Fruit fly (Drosophila melanogaster) whole organism, embryonic: ENCODE data around the gene orb.
A peak's percentile ranks its signal among the peaks of the same experiment; 100 is the strongest.

Source experiments
- Awh ChIP-seq: fragments of 200-800 bp; sonication (Bioruptor generic); IDR thresholded peaks from 2 replicates; pipeline ENCODE4, ENCODE4 v1.3.6; 2022; ENCODE audit warnings: missing biosample characterization, missing genetic modification characterization
- B-H1 ChIP-seq: fragments of 200-800 bp; sonication (Bioruptor generic); IDR thresholded peaks from 3 replicates; pipeline ENCODE4 v1.3.6; 2022; ENCODE audit warnings: missing biosample characterization, missing genetic modification characterization
- BtbVII ChIP-seq: fragments of 200-800 bp; sonication (Bioruptor generic); optimal IDR thresholded peaks from 3 replicates; lab custom pipeline; 2017; ENCODE audit warnings: missing biosample characterization, mild to moderate bottlenecking, missing genetic modification characterization
- C15 ChIP-seq: fragments of 200-800 bp; sonication (Bioruptor generic); IDR thresholded peaks from 3 replicates; pipeline ENCODE4 v1.3.6; 2022; ENCODE audit warnings: missing biosample characterization, missing genetic modification characterization
- CG10274 ChIP-seq: fragments of 200-800 bp; sonication (Bioruptor generic); optimal IDR thresholded peaks from 3 replicates; lab custom pipeline; 2017; ENCODE audit warnings: missing biosample characterization, mild to moderate bottlenecking, missing genetic modification characterization
- CG11093 ChIP-seq: fragments of 200-800 bp; sonication (Bioruptor generic); IDR thresholded peaks from 3 replicates; pipeline ENCODE4 v1.3.6; 2022; ENCODE audit warnings: missing biosample characterization, missing genetic modification characterization
- CG11456 ChIP-seq: fragments of 200-800 bp; sonication (Bioruptor generic); IDR thresholded peaks from 3 replicates; pipeline ENCODE4 v1.3.6; 2022; ENCODE audit warnings: missing biosample characterization, missing genetic modification characterization
- CG11504 ChIP-seq: fragments of 200-800 bp; sonication (Bioruptor generic); optimal IDR thresholded peaks from 3 replicates; lab custom pipeline; 2019; ENCODE audit warnings: missing biosample characterization, mild to moderate bottlenecking, missing genetic modification characterization, moderate library complexity
- CG1233 ChIP-seq: fragments of 200-800 bp; sonication (Bioruptor generic); optimal IDR thresholded peaks from 4 replicates; lab custom pipeline; 2018; ENCODE audit warnings: missing biosample characterization, mild to moderate bottlenecking, missing genetic modification characterization
- CG13424 ChIP-seq: fragments of 200-800 bp; sonication (Bioruptor generic); optimal IDR thresholded peaks from 2 replicates; lab custom pipeline; 2019; ENCODE audit warnings: missing biosample characterization, mild to moderate bottlenecking, missing genetic modification characterization, moderate library complexity
- CG14710 ChIP-seq: fragments of 200-800 bp; sonication (Bioruptor generic); optimal IDR thresholded peaks from 3 replicates; lab custom pipeline; 2019; ENCODE audit warnings: missing biosample characterization, mild to moderate bottlenecking, missing genetic modification characterization, moderate library complexity
- CG17385 ChIP-seq: fragments of 200-800 bp; sonication (Bioruptor generic); optimal IDR thresholded peaks from 3 replicates; lab custom pipeline; 2018; ENCODE audit warnings: missing biosample characterization, mild to moderate bottlenecking, missing genetic modification characterization
- CG17829 ChIP-seq: fragments of 200-800 bp; optimal IDR thresholded peaks from 2 replicates; lab custom pipeline; 2019; ENCODE audit warnings: missing biosample characterization, mild to moderate bottlenecking, missing genetic modification characterization, moderate library complexity
- CG33213 ChIP-seq: fragments of 200-800 bp; sonication (Bioruptor generic); optimal IDR thresholded peaks from 3 replicates; lab custom pipeline; 2016; ENCODE audit warnings: missing biosample characterization, missing genetic modification characterization
- CG33557 ChIP-seq: fragments of 200-800 bp; sonication (Bioruptor generic); optimal IDR thresholded peaks from 2 replicates; lab custom pipeline; 2019; ENCODE audit warnings: missing biosample characterization, mild to moderate bottlenecking, missing genetic modification characterization, moderate library complexity
- CG3407 ChIP-seq: fragments of 200-800 bp; sonication (Bioruptor generic); optimal IDR thresholded peaks from 2 replicates; lab custom pipeline; 2018; ENCODE audit warnings: missing biosample characterization, mild to moderate bottlenecking, missing genetic modification characterization
- CG42726 ChIP-seq: fragments of 200-800 bp; sonication (Bioruptor generic); IDR thresholded peaks from 2 replicates; pipeline ENCODE4 v1.3.6; 2022; ENCODE audit warnings: missing biosample characterization, missing genetic modification characterization; ENCODE audit not compliant: partially characterized antibody
- CG5180 ChIP-seq: fragments of 200-800 bp; sonication (Bioruptor generic); optimal IDR thresholded peaks from 3 replicates; lab custom pipeline; 2017; ENCODE audit warnings: missing biosample characterization, missing genetic modification characterization, mild to moderate bottlenecking, moderate library complexity, missing genetic modification reagents
- CG7839 ChIP-seq: fragments of 200-800 bp; sonication (Bioruptor generic); optimal IDR thresholded peaks from 3 replicates; lab custom pipeline; 2018; ENCODE audit warnings: missing biosample characterization, mild to moderate bottlenecking, missing genetic modification characterization, moderate library complexity
- CG8290 ChIP-seq, 3 experiments: fragments of 200-800 bp; sonication (Bioruptor generic); optimal IDR thresholded peaks; 2 replicates each; lab custom pipeline; 2016 to 2019; ENCODE audit warnings: missing biosample characterization in 3 of 3, missing genetic modification characterization in 3 of 3, mild to moderate bottlenecking in 2 of 3, moderate library complexity in 1 of 3
- CG8478 ChIP-seq: fragments of >200 bp; optimal IDR thresholded peaks from 2 replicates; lab custom pipeline; 2018
- CG8765 ChIP-seq: fragments of 200-800 bp; sonication (Bioruptor generic); IDR thresholded peaks from 2 replicates; pipeline ENCODE4 v1.3.6; 2022; ENCODE audit warnings: missing biosample characterization, missing genetic modification characterization
- CG8924 ChIP-seq: fragments of 200-800 bp; optimal IDR thresholded peaks from 3 replicates; lab custom pipeline; 2019; ENCODE audit warnings: missing biosample characterization, mild to moderate bottlenecking, missing genetic modification characterization, moderate library complexity
- Fer1 ChIP-seq: fragments of 200-800 bp; sonication (Bioruptor generic); optimal IDR thresholded peaks from 2 replicates; lab custom pipeline; 2017; ENCODE audit warnings: missing biosample characterization, mild to moderate bottlenecking, missing genetic modification characterization
- Gsc ChIP-seq: fragments of 200-800 bp; sonication (Bioruptor generic); IDR thresholded peaks from 2 replicates; pipeline ENCODE4 v1.3.6; 2022; ENCODE audit warnings: missing biosample characterization, missing genetic modification characterization
- Gug ChIP-seq: fragments of 200-800 bp; sonication (Bioruptor generic); IDR thresholded peaks from 4 replicates; pipeline ENCODE4 v1.3.6; 2022; ENCODE audit warnings: missing biosample characterization, missing genetic modification characterization
- HHEX ChIP-seq: fragments of 200-800 bp; sonication (Bioruptor generic); optimal IDR thresholded peaks from 3 replicates; lab custom pipeline; 2017; ENCODE audit warnings: missing biosample characterization, mild to moderate bottlenecking, missing genetic modification characterization, missing genetic modification reagents
- Poxn ChIP-seq: fragments of 200-800 bp; sonication (Bioruptor generic); IDR thresholded peaks from 2 replicates; pipeline ENCODE4 v1.3.6; 2022; ENCODE audit warnings: missing biosample characterization, missing genetic modification characterization
- Scr ChIP-seq: fragments of 200-800 bp; sonication (Bioruptor generic); IDR thresholded peaks from 2 replicates; pipeline ENCODE4 v1.3.6; 2022; ENCODE audit warnings: missing biosample characterization, missing genetic modification characterization; ENCODE audit not compliant: partially characterized antibody
- Ssrp ChIP-seq: fragments of 200-800 bp; sonication (Bioruptor generic); optimal IDR thresholded peaks from 2 replicates; lab custom pipeline; 2018; ENCODE audit warnings: missing biosample characterization, mild to moderate bottlenecking, missing genetic modification characterization, moderate library complexity
- amos ChIP-seq: fragments of 200-800 bp; sonication (Bioruptor generic); IDR thresholded peaks from 2 replicates; pipeline ENCODE4 v1.3.6; 2022; ENCODE audit warnings: missing biosample characterization, missing genetic modification characterization; ENCODE audit not compliant: partially characterized antibody
- da ChIP-seq: fragments of 200-800 bp; sonication (Bioruptor generic); optimal IDR thresholded peaks from 2 replicates; lab custom pipeline; 2016; ENCODE audit warnings: missing biosample characterization, missing genetic modification characterization
- dysf ChIP-seq: fragments of 200-800 bp; sonication (Bioruptor generic); IDR thresholded peaks from 3 replicates; pipeline ENCODE4 v1.3.6; 2022; ENCODE audit warnings: missing biosample characterization, missing genetic modification characterization
- emc ChIP-seq: fragments of 200-800 bp; sonication (Bioruptor generic); optimal IDR thresholded peaks from 2 replicates; lab custom pipeline; 2016; ENCODE audit warnings: missing biosample characterization, missing genetic modification characterization
- gcm ChIP-seq: fragments of 200-800 bp; sonication (Bioruptor generic); optimal IDR thresholded peaks from 2 replicates; lab custom pipeline; 2019; ENCODE audit warnings: missing biosample characterization, mild to moderate bottlenecking, missing genetic modification characterization, moderate library complexity
- gsb ChIP-seq: fragments of 200-800 bp; sonication (Bioruptor generic); IDR thresholded peaks from 2 replicates; pipeline ENCODE4 v1.3.6; 2022; ENCODE audit warnings: missing biosample characterization, missing genetic modification characterization
- hkb ChIP-seq, 2 experiments: fragments of 200-800 bp in 1 of 2; fragments of >200 bp in 1 of 2; sonication (Bioruptor generic) in 1 of 2; IDR thresholded peaks in 1 of 2; optimal IDR thresholded peaks in 1 of 2; 2 replicates each; pipeline versions ENCODE4 v1.3.6 to Lab custom; 2017 to 2022; ENCODE audit warnings: missing biosample characterization in 1 of 2, missing genetic modification characterization in 1 of 2
- hth ChIP-seq: fragments of >200 bp; optimal IDR thresholded peaks from 2 replicates; lab custom pipeline; 2017; ENCODE audit warnings: inconsistent platforms
- kah ChIP-seq: fragments of 200-800 bp; sonication (Bioruptor generic); optimal IDR thresholded peaks from 2 replicates; lab custom pipeline; 2018; ENCODE audit warnings: missing biosample characterization, mild to moderate bottlenecking, missing genetic modification characterization
- lab ChIP-seq: fragments of 200-800 bp; sonication (Bioruptor generic); optimal IDR thresholded peaks from 3 replicates; lab custom pipeline; 2017; ENCODE audit warnings: missing biosample characterization, missing genetic modification characterization, mild to moderate bottlenecking, moderate library complexity, missing genetic modification reagents
- nau ChIP-seq: fragments of 200-800 bp; sonication (Bioruptor generic); optimal IDR thresholded peaks from 3 replicates; lab custom pipeline; 2017; ENCODE audit warnings: missing biosample characterization, mild to moderate bottlenecking, missing genetic modification characterization, missing genetic modification reagents
- nerfin-1 ChIP-seq: fragments of 200-800 bp; sonication (Bioruptor generic); optimal IDR thresholded peaks from 3 replicates; lab custom pipeline; 2019; ENCODE audit warnings: missing biosample characterization, mild to moderate bottlenecking, missing genetic modification characterization, moderate library complexity
- odd ChIP-seq: fragments of 200-800 bp; sonication (Bioruptor generic); optimal IDR thresholded peaks from 2 replicates; lab custom pipeline; 2017; ENCODE audit warnings: missing biosample characterization, mild to moderate bottlenecking, missing genetic modification characterization
- org-1 ChIP-seq: fragments of 200-800 bp; sonication (Bioruptor generic); optimal IDR thresholded peaks from 2 replicates; lab custom pipeline; 2017; ENCODE audit warnings: missing biosample characterization, missing genetic modification characterization
- ranshi ChIP-seq: fragments of 200-800 bp; sonication (Bioruptor generic); IDR thresholded peaks from 2 replicates; pipeline ENCODE4 v1.3.6; 2022; ENCODE audit warnings: missing biosample characterization, missing genetic modification characterization
- sug ChIP-seq: fragments of 200-800 bp; optimal IDR thresholded peaks from 2 replicates; lab custom pipeline; 2019; ENCODE audit warnings: missing biosample characterization, mild to moderate bottlenecking, missing genetic modification characterization, moderate library complexity
- tll ChIP-seq, 2 experiments: fragments of 200-800 bp in 1 of 2; fragments of >200 bp in 1 of 2; sonication (Bioruptor generic) in 1 of 2; optimal IDR thresholded peaks; 2 replicates each; lab custom pipeline; 2017 to 2019; ENCODE audit warnings: missing biosample characterization in 2 of 2, missing genetic modification characterization in 2 of 2, mild to moderate bottlenecking in 1 of 2, moderate library complexity in 1 of 2
- wek ChIP-seq: fragments of 200-800 bp; sonication (Bioruptor generic); optimal IDR thresholded peaks from 3 replicates; lab custom pipeline; 2018; ENCODE audit warnings: missing biosample characterization, mild to moderate bottlenecking, missing genetic modification characterization, moderate library complexity
- zf30C ChIP-seq: fragments of 200-800 bp; sonication (Bioruptor generic); optimal IDR thresholded peaks from 3 replicates; lab custom pipeline; 2018; ENCODE audit warnings: missing biosample characterization, mild to moderate bottlenecking, missing genetic modification characterization

Gene orb

dm6 chr3R:23314332-23314731 lies 33.7 kb upstream of the orb start (continued):
- no peak for TF ChIP-seq Gug (GFP tag; lab: Robert Waterston, UW)
- TF ChIP-seq tll (GFP tag; optimal IDR thresholded peaks at IDR 0.05; lab: Kevin White, UChicago), result peak in 1 of 2 experiments; percentile 65
- peak; percentile 80 for TF ChIP-seq kah (GFP tag; lab: Kevin White, UChicago)
- TF ChIP-seq gcm (GFP tag; lab: Kevin White, UChicago), result peak; percentile 46
- TF ChIP-seq CG42726, result no peak
- TF ChIP-seq CG7839 (tag; lab: Kevin White, UChicago), result peak; percentile 24
- peak; percentile 70 for TF ChIP-seq odd (GFP tag; lab: Kevin White, UChicago)
- no peak for TF ChIP-seq B-H1
- TF ChIP-seq ranshi (GFP tag; lab: Robert Waterston, UW), result peak; percentile 22; the same call in 1 of the 2 replicates
- TF ChIP-seq CG14710 (tag; lab: Kevin White, UChicago), result peak; percentile 12
- no peak for TF ChIP-seq Scr (GFP tag; lab: Robert Waterston, UW)
- TF ChIP-seq emc, result no peak
- no peak for TF ChIP-seq hkb (optimal IDR thresholded peaks at IDR 0.05; lab: Kevin White, UChicago)
- TF ChIP-seq hkb (GFP tag; IDR thresholded peaks at IDR 0.05; lab: Robert Waterston, UW), result peak; percentile 53; the same call in 1 of the 2 replicates
- no peak for TF ChIP-seq CG11456 (GFP tag; lab: Robert Waterston, UW)
- peak; percentile 56 for TF ChIP-seq zf30C (GFP tag; lab: Kevin White, UChicago)
- peak; percentile 56 for TF ChIP-seq HHEX (GFP tag; lab: Kevin White, UChicago)
- no peak for TF ChIP-seq hth (lab: Kevin White, UChicago)
- peak; percentile 33 for TF ChIP-seq CG33213 (GFP tag; lab: Kevin White, UChicago)
- TF ChIP-seq CG8290 (GFP tag; optimal IDR thresholded peaks at IDR 0.05; lab: Kevin White, UChicago), result peak; percentile 23
- TF ChIP-seq CG8290 (tag; optimal IDR thresholded peaks at IDR 0.05; lab: Kevin White, UChicago), result peak; percentile 35 to 44
- peak; percentile 4 for TF ChIP-seq da (GFP tag; lab: Kevin White, UChicago)
- TF ChIP-seq dysf, result peak; percentile 48; the same call in 1 of the 3 replicates
- TF ChIP-seq C15 (GFP tag; lab: Robert Waterston, UW), result no peak
- TF ChIP-seq nau (GFP tag; lab: Kevin White, UChicago), result peak; percentile 65
- TF ChIP-seq CG5180 (GFP tag; lab: Kevin White, UChicago), result peak; percentile 49
- TF ChIP-seq CG11093 (GFP tag; lab: Robert Waterston, UW), result no peak
- TF ChIP-seq amos, result no peak
- TF ChIP-seq CG33557 (GFP tag; lab: Kevin White, UChicago), result peak; percentile 47
- peak; percentile 42 for TF ChIP-seq CG17385 (GFP tag; lab: Kevin White, UChicago)
- peak; percentile 8 for TF ChIP-seq CG3407 (GFP tag; lab: Kevin White, UChicago)
- peak; percentile 30 for TF ChIP-seq BtbVII (GFP tag; lab: Kevin White, UChicago)
- TF ChIP-seq Ssrp (tag; lab: Kevin White, UChicago), result no peak
- TF ChIP-seq Poxn (GFP tag; lab: Robert Waterston, UW), result no peak
- TF ChIP-seq CG1233 (GFP tag; lab: Kevin White, UChicago), result peak; percentile 70
- peak; percentile 52 for TF ChIP-seq nerfin-1
- peak; percentile 14 for TF ChIP-seq sug (tag; lab: Kevin White, UChicago)
- peak; percentile 16 for TF ChIP-seq CG11504 (tag; lab: Kevin White, UChicago)
- no peak for TF ChIP-seq gsb (GFP tag; lab: Robert Waterston, UW)
- peak; percentile 22 for TF ChIP-seq CG17829 (tag; lab: Kevin White, UChicago)
- TF ChIP-seq org-1 (GFP tag; lab: Kevin White, UChicago), result peak; percentile 31
- TF ChIP-seq Awh (GFP tag; lab: Robert Waterston, UW), result no peak; the same call in 1 of the 2 replicates
- TF ChIP-seq Gsc, result no peak
- TF ChIP-seq CG8478 (lab: Kevin White, UChicago), result no peak
- TF ChIP-seq CG8765 (GFP tag; lab: Robert Waterston, UW), result no peak
- TF ChIP-seq CG8924 (tag; lab: Kevin White, UChicago), result peak; percentile 40
- no peak for TF ChIP-seq CG10274 (GFP tag; lab: Kevin White, UChicago)
- TF ChIP-seq wek (GFP tag; lab: Kevin White, UChicago), result peak; percentile 72
- peak; percentile 61 for TF ChIP-seq Fer1 (GFP tag; lab: Kevin White, UChicago)
- TF ChIP-seq lab (GFP tag; lab: Kevin White, UChicago), result peak; percentile 67
- peak; percentile 18 for TF ChIP-seq CG13424 (tag; lab: Kevin White, UChicago)
